Worm (Caenorhabditis elegans) whole organism, L2 larva: ENCODE results near the gene dyf-7.

Source experiments
- C34F6.9 ChIP-seq: fragments of 150-350 bp; optimal IDR thresholded peaks from 2 replicates; lab custom pipeline; 2014; ENCODE audit warnings: missing biosample characterization, missing genetic modification characterization
- F13H6.1 ChIP-seq: sonication (generic microtip); optimal IDR thresholded peaks from 2 replicates; lab custom pipeline; 2016; ENCODE audit warnings: missing genetic modification characterization, missing compliant biosample characterization
- ZK546.5 ChIP-seq: sonication (generic microtip); optimal IDR thresholded peaks from 2 replicates; lab custom pipeline; 2017; ENCODE audit warnings: missing biosample characterization, missing genetic modification characterization
- alr-1 ChIP-seq: fragments of 150-350 bp; optimal IDR thresholded peaks from 2 replicates; lab custom pipeline; 2014; ENCODE audit warnings: missing biosample characterization, missing genetic modification characterization
- ama-1 ChIP-seq: fragments of 150-350 bp; optimal IDR thresholded peaks from 2 replicates; lab custom pipeline; 2018; ENCODE audit warnings: inconsistent platforms
- blmp-1 ChIP-seq: sonication (generic microtip); optimal IDR thresholded peaks from 2 replicates; lab custom pipeline; 2017; ENCODE audit warnings: missing genetic modification characterization, mild to moderate bottlenecking, missing compliant biosample characterization, antibody characterized with exemption, moderate library complexity; ENCODE audit not compliant: insufficient read depth
- ceh-16 ChIP-seq: fragments of 150-350 bp; optimal IDR thresholded peaks from 2 replicates; lab custom pipeline; 2014; ENCODE audit warnings: missing biosample characterization, missing genetic modification characterization
- ceh-82 ChIP-seq: fragments of 150-350 bp; optimal IDR thresholded peaks from 2 replicates; lab custom pipeline; 2014; ENCODE audit warnings: missing biosample characterization, missing genetic modification characterization
- crh-2 ChIP-seq: sonication (generic microtip); optimal IDR thresholded peaks from 2 replicates; lab custom pipeline; 2017; ENCODE audit warnings: missing biosample characterization, missing genetic modification characterization
- dmd-4 ChIP-seq: sonication (generic microtip); optimal IDR thresholded peaks from 2 replicates; lab custom pipeline; 2017; ENCODE audit warnings: missing biosample characterization, missing genetic modification characterization
- egl-27 ChIP-seq: sonication (generic microtip); optimal IDR thresholded peaks from 3 replicates; lab custom pipeline; 2017; ENCODE audit warnings: missing biosample characterization, missing genetic modification reagents, missing genetic modification characterization
- elt-3 ChIP-seq: sonication (generic microtip); optimal IDR thresholded peaks from 2 replicates; lab custom pipeline; 2017; ENCODE audit warnings: missing biosample characterization, missing genetic modification characterization
- fos-1 ChIP-seq: fragments of 150-350 bp; optimal IDR thresholded peaks from 2 replicates; lab custom pipeline; 2014; ENCODE audit warnings: missing biosample characterization, missing genetic modification characterization
- gmeb-1 ChIP-seq: fragments of 150-350 bp; optimal IDR thresholded peaks from 2 replicates; lab custom pipeline; 2014; ENCODE audit warnings: missing biosample characterization, missing genetic modification characterization
- lin-11 ChIP-seq: fragments of 150-350 bp; sonication (generic microtip); optimal IDR thresholded peaks from 2 replicates; lab custom pipeline; 2014; ENCODE audit warnings: missing biosample characterization, missing genetic modification characterization, inconsistent platforms, mixed read lengths
- lin-13 ChIP-seq: fragments of 150-350 bp; optimal IDR thresholded peaks from 2 replicates; lab custom pipeline; 2014; ENCODE audit warnings: missing biosample characterization, missing genetic modification reagents, missing genetic modification characterization
- lsy-2 ChIP-seq, 2 experiments: fragments of 150-350 bp in 1 of 2; sonication (generic microtip) in 1 of 2; optimal IDR thresholded peaks; 2 replicates each; lab custom pipeline; 2014 to 2017; ENCODE audit warnings: missing biosample characterization in 2 of 2, missing genetic modification characterization in 2 of 2
- mab-5 ChIP-seq: fragments of 150-350 bp; optimal IDR thresholded peaks from 2 replicates; lab custom pipeline; 2014; ENCODE audit warnings: missing biosample characterization, missing genetic modification characterization
- mdl-1 ChIP-seq, 2 experiments: fragments of 150-350 bp in 1 of 2; sonication (generic microtip) in 1 of 2; optimal IDR thresholded peaks; 2 replicates each; lab custom pipeline; 2017; ENCODE audit warnings: missing biosample characterization in 2 of 2, missing genetic modification characterization in 2 of 2
- nhr-10 ChIP-seq: sonication (generic microtip); optimal IDR thresholded peaks from 2 replicates; lab custom pipeline; 2017; ENCODE audit warnings: missing biosample characterization, missing genetic modification characterization
- nhr-11 ChIP-seq: fragments of 150-350 bp; optimal IDR thresholded peaks from 2 replicates; lab custom pipeline; 2014; ENCODE audit warnings: missing biosample characterization, missing genetic modification characterization
- nhr-129 ChIP-seq: fragments of 150-350 bp; optimal IDR thresholded peaks from 2 replicates; lab custom pipeline; 2014; ENCODE audit warnings: missing biosample characterization, missing genetic modification characterization
- nhr-21 ChIP-seq: fragments of 150-350 bp; optimal IDR thresholded peaks from 2 replicates; lab custom pipeline; 2014; ENCODE audit warnings: missing biosample characterization, missing genetic modification characterization
- nhr-23 ChIP-seq: fragments of 150-350 bp; optimal IDR thresholded peaks from 2 replicates; lab custom pipeline; 2014; ENCODE audit warnings: missing biosample characterization, missing genetic modification reagents, missing genetic modification characterization
- nhr-237 ChIP-seq: fragments of 150-350 bp; optimal IDR thresholded peaks from 2 replicates; lab custom pipeline; 2014; ENCODE audit warnings: missing biosample characterization, missing genetic modification characterization
- nhr-25 ChIP-seq: fragments of 150-350 bp; sonication (generic microtip); optimal IDR thresholded peaks from 3 replicates; lab custom pipeline; 2014; ENCODE audit warnings: missing biosample characterization, missing genetic modification characterization
- nhr-6 ChIP-seq: fragments of 150-350 bp; optimal IDR thresholded peaks from 2 replicates; lab custom pipeline; 2014; ENCODE audit warnings: missing biosample characterization, missing genetic modification characterization
- nhr-77 ChIP-seq: fragments of 150-350 bp; optimal IDR thresholded peaks from 2 replicates; lab custom pipeline; 2014; ENCODE audit warnings: missing biosample characterization, missing genetic modification characterization
- skn-1 ChIP-seq: sonication (generic microtip); optimal IDR thresholded peaks from 2 replicates; lab custom pipeline; 2017; ENCODE audit warnings: missing biosample characterization, missing genetic modification characterization
- sma-3 ChIP-seq: sonication (generic microtip); optimal IDR thresholded peaks from 2 replicates; lab custom pipeline; 2016; ENCODE audit warnings: missing genetic modification reagents, missing genetic modification characterization, missing compliant biosample characterization
- sma-9 ChIP-seq, 2 experiments: fragments of 150-350 bp in 1 of 2; sonication (generic microtip) in 1 of 2; optimal IDR thresholded peaks; 2 replicates each; lab custom pipeline; 2014 to 2016; ENCODE audit warnings: missing genetic modification characterization in 2 of 2, mild to moderate bottlenecking in 1 of 2, missing biosample characterization in 1 of 2, missing compliant biosample characterization in 1 of 2, missing genetic modification reagents in 1 of 2, moderate library complexity in 1 of 2
- snpc-4 ChIP-seq: fragments of 150-350 bp; optimal IDR thresholded peaks from 2 replicates; lab custom pipeline; 2014; ENCODE audit warnings: missing biosample characterization, missing genetic modification characterization
- unc-39 ChIP-seq: fragments of 150-350 bp; optimal IDR thresholded peaks from 2 replicates; lab custom pipeline; 2014; ENCODE audit warnings: missing biosample characterization, missing genetic modification characterization
- unc-55 ChIP-seq: fragments of 150-350 bp; sonication (generic microtip); optimal IDR thresholded peaks from 3 replicates; lab custom pipeline; 2014; ENCODE audit warnings: missing biosample characterization, missing genetic modification reagents, missing genetic modification characterization
- unc-62 ChIP-seq: fragments of 150-350 bp; optimal IDR thresholded peaks from 2 replicates; lab custom pipeline; 2014; ENCODE audit warnings: missing biosample characterization, missing genetic modification reagents, missing genetic modification characterization
- zag-1 ChIP-seq: fragments of 150-350 bp; optimal IDR thresholded peaks from 2 replicates; lab custom pipeline; 2014; ENCODE audit warnings: missing biosample characterization, missing genetic modification characterization
- ztf-11 ChIP-seq: sonication (generic microtip); optimal IDR thresholded peaks from 2 replicates; lab custom pipeline; 2017; ENCODE audit warnings: missing biosample characterization, missing genetic modification characterization
- ztf-4 ChIP-seq: fragments of 150-350 bp; optimal IDR thresholded peaks from 2 replicates; lab custom pipeline; 2014; ENCODE audit warnings: missing biosample characterization, missing genetic modification characterization

dyf-7 gene

DNA sequence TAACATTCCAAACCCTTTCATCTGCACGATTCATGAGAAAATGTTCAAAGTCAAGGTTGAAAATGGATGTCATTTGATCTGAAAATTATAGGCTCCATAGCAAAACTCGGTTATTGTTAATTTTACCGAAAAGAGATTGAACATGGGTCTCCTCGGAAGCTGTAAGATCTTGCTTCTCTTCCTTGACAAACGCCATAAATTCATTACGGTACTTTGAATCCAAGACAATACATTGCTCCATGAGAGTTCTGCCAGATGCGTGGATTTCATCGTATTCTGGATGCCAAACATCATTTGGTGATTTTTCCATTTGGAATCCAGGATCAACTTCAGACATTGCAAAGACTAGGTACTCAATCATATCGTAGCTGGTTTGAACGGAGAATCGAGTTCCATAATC, 32.5 kb upstream of the dyf-7 start:
- TF ChIP-seq unc-55 (GFP tag; lab: Kevin White, UChicago), result no peak
- TF ChIP-seq lin-13, result no peak
- TF ChIP-seq dmd-4 (tag; lab: Kevin White, UChicago), result no peak
- TF ChIP-seq skn-1 (tag; lab: Kevin White, UChicago), result no peak
- no peak for TF ChIP-seq lsy-2 (tag; optimal IDR thresholded peaks at IDR 0.05; lab: Kevin White, UChicago)
- TF ChIP-seq mdl-1 (tag; optimal IDR thresholded peaks at IDR 0.05; lab: Kevin White, UChicago), result no peak
- TF ChIP-seq nhr-11 (tag; lab: Kevin White, UChicago), result no peak
- TF ChIP-seq elt-3 (tag; lab: Kevin White, UChicago), result no peak
- TF ChIP-seq unc-39 (tag; lab: Kevin White, UChicago), result no peak
- no peak for TF ChIP-seq ceh-16 (tag; lab: Kevin White, UChicago)
- TF ChIP-seq ztf-4 (tag; lab: Kevin White, UChicago), result no peak
- TF ChIP-seq egl-27 (tag; lab: Kevin White, UChicago), result no peak
- no peak for TF ChIP-seq crh-2 (tag; lab: Kevin White, UChicago)
- TF ChIP-seq nhr-129 (tag; lab: Kevin White, UChicago), result no peak
- no peak for TF ChIP-seq nhr-10 (tag; lab: Kevin White, UChicago)
- TF ChIP-seq nhr-23 (tag; lab: Kevin White, UChicago), result no peak
- TF ChIP-seq unc-62 (GFP tag; lab: Kevin White, UChicago), result no peak
- no peak for TF ChIP-seq ztf-11 (tag; lab: Kevin White, UChicago)
- no peak for TF ChIP-seq alr-1
- TF ChIP-seq mab-5 (tag; lab: Kevin White, UChicago), result no peak

DNA sequence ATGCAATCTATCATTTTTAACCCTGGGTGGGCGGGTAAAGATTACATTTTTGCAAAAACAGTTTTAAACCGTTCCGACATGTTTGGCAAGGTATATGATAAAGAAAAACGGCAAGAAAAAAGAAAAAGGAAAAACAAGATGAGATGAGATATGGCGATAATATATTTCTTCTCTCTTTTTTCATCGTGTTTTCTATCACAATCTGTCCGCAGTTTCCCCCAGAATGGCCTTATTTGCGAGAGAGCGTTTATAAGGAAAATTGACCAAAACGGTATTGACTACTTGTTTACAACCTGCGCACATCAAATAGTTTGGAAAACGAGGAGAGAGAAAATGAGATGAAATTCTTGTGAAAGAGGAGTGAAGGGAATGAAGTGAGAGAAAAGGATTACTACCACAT, 31.1 kb upstream of the dyf-7 start:
- TF ChIP-seq nhr-129 (tag; lab: Kevin White, UChicago) (peak; percentile 50), lin-11 (tag; lab: Kevin White, UChicago) (no peak), lsy-2 (tag; optimal IDR thresholded peaks at IDR 0.05; lab: Kevin White, UChicago) (peak in 1 of 2 experiments; percentile 33), ama-1 (lab: Kevin White, UChicago) (no peak), elt-3 (tag; lab: Kevin White, UChicago) (no peak), sma-9 (GFP tag; optimal IDR thresholded peaks at IDR 0.05; lab: Kevin White, UChicago) (peak; percentile 19), sma-9 (tag; optimal IDR thresholded peaks at IDR 0.05; lab: Kevin White, UChicago) (no peak), C34F6.9 (tag; lab: Kevin White, UChicago) (peak; percentile 41), lin-13 (peak; percentile 8), ceh-16 (tag; lab: Kevin White, UChicago) (peak; percentile 86), mdl-1 (tag; optimal IDR thresholded peaks at IDR 0.05; lab: Kevin White, UChicago) (peak in 1 of 2 experiments; percentile 3), nhr-25 (tag; lab: Kevin White, UChicago) (peak; percentile 82), F13H6.1 (tag; lab: Kevin White, UChicago) (peak; percentile 7), fos-1 (peak; percentile 40), crh-2 (tag; lab: Kevin White, UChicago) (peak; percentile 42), nhr-6 (tag; lab: Kevin White, UChicago) (peak; percentile 61), unc-39 (tag; lab: Kevin White, UChicago) (no peak), ceh-82 (no peak), nhr-21 (peak; percentile 50), egl-27 (tag; lab: Kevin White, UChicago) (peak; percentile 4), blmp-1 (peak; percentile 75), ztf-4 (tag; lab: Kevin White, UChicago) (peak; percentile 24), sma-3 (GFP tag; lab: Kevin White, UChicago) (peak; percentile 59)

DNA sequence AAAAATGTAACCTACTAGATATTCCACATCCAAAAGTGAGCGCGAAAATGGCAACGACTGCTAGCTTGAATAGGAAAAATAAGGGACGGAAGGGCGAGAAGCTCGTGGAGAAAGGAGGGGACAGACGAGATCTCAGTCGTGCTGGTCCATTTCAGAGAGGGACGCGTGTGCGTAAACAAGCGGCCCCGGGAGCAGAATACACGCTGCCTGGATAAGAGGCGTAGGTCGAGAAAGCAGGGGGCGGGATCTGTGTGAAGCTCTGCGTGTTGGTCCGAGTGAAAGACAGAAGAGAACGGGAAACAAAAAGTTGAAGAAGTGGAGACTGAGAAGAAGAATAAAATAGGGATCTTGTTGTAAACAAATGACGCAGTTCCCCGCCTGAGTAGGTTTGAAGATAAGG, 29.9 kb upstream of the dyf-7 start, which contains the start of gene T14B1.1:
Gene T14B1.1 (minus strand): TSS at position 170 of the 400 bp plus-strand sequence.
- TF ChIP-seq sma-3 (GFP tag; lab: Kevin White, UChicago), result no peak
- TF ChIP-seq unc-62 (GFP tag; lab: Kevin White, UChicago), result no peak
- TF ChIP-seq unc-55 (GFP tag; lab: Kevin White, UChicago), result peak; percentile 39
- TF ChIP-seq mab-5 (tag; lab: Kevin White, UChicago), result no peak
- TF ChIP-seq nhr-11 (tag; lab: Kevin White, UChicago), result no peak
- peak; percentile 40 for TF ChIP-seq C34F6.9 (tag; lab: Kevin White, UChicago)
- no peak for TF ChIP-seq egl-27 (tag; lab: Kevin White, UChicago)
- TF ChIP-seq ceh-82, result no peak
- TF ChIP-seq nhr-129 (tag; lab: Kevin White, UChicago), result peak; percentile 55
- TF ChIP-seq nhr-77 (tag; lab: Kevin White, UChicago), result no peak
- no peak for TF ChIP-seq nhr-6 (tag; lab: Kevin White, UChicago)
- no peak for TF ChIP-seq alr-1
- no peak for TF ChIP-seq snpc-4 (tag; lab: Kevin White, UChicago)
- peak in 1 of 2 experiments; percentile 22 for TF ChIP-seq lsy-2 (tag; optimal IDR thresholded peaks at IDR 0.05; lab: Kevin White, UChicago)
- no peak for TF ChIP-seq dmd-4 (tag; lab: Kevin White, UChicago)
- TF ChIP-seq zag-1 (tag; lab: Kevin White, UChicago), result peak; percentile 12
- peak; percentile 59 for TF ChIP-seq F13H6.1 (tag; lab: Kevin White, UChicago)
- no peak for TF ChIP-seq nhr-237
- TF ChIP-seq ZK546.5 (tag; lab: Kevin White, UChicago), result no peak
- TF ChIP-seq ceh-16 (tag; lab: Kevin White, UChicago), result no peak
- TF ChIP-seq lin-13, result peak; percentile 3
- peak in 1 of 2 experiments; percentile 46 for TF ChIP-seq mdl-1 (tag; optimal IDR thresholded peaks at IDR 0.05; lab: Kevin White, UChicago)
- peak; percentile 6 for TF ChIP-seq crh-2 (tag; lab: Kevin White, UChicago)
- TF ChIP-seq ztf-11 (tag; lab: Kevin White, UChicago), result no peak
- TF ChIP-seq nhr-25 (tag; lab: Kevin White, UChicago), result no peak
- no peak for TF ChIP-seq nhr-23 (tag; lab: Kevin White, UChicago)
- TF ChIP-seq elt-3 (tag; lab: Kevin White, UChicago), result no peak
- TF ChIP-seq gmeb-1 (tag; lab: Kevin White, UChicago), result no peak
